Worm (Caenorhabditis elegans) whole organism, young adult: ENCODE results near the gene ZK402.1.

Source experiments
- B0019.2 ChIP-seq: fragments of 200-800 bp; sonication (Bioruptor generic); conservative IDR thresholded peaks from 2 replicates; pipeline ENCODE4 v1.3.6; 2022; ENCODE audit warnings: missing genetic modification reagents, missing genetic modification characterization, missing compliant biosample characterization
- B0035.1 ChIP-seq: sonication (generic microtip); optimal IDR thresholded peaks from 2 replicates; lab custom pipeline; 2016; ENCODE audit warnings: missing genetic modification characterization, mild to moderate bottlenecking, missing compliant biosample characterization, missing genotype, missing genetic modification reagents
- B0261.1 ChIP-seq: sonication (generic microtip); optimal IDR thresholded peaks from 2 replicates; lab custom pipeline; 2016; ENCODE audit warnings: mild to moderate bottlenecking, missing genetic modification characterization, moderate library complexity, missing compliant biosample characterization
- D2030.7 ChIP-seq: fragments of 200-800 bp; sonication (Bioruptor generic); IDR thresholded peaks from 2 replicates; pipeline ENCODE4 v1.3.6; 2022; ENCODE audit warnings: missing genetic modification reagents, missing genetic modification characterization, missing compliant biosample characterization
- F22D6.2 ChIP-seq: sonication (generic microtip); optimal IDR thresholded peaks from 2 replicates; lab custom pipeline; 2016; ENCODE audit warnings: mild to moderate bottlenecking, missing genetic modification characterization, missing compliant biosample characterization
- F49E8.2 ChIP-seq: sonication (generic microtip); optimal IDR thresholded peaks from 3 replicates; lab custom pipeline; 2017; ENCODE audit warnings: missing genetic modification characterization, mild to moderate bottlenecking, missing compliant biosample characterization, antibody characterized with exemption, moderate library complexity; ENCODE audit not compliant: insufficient read depth
- K11D2.4 ChIP-seq: fragments of 200-800 bp; sonication (Bioruptor generic); IDR thresholded peaks from 2 replicates; pipeline ENCODE4 v1.3.6; 2022; ENCODE audit warnings: missing genetic modification reagents, missing genetic modification characterization, missing compliant biosample characterization
- K12H6.12 ChIP-seq: fragments of 200-800 bp; sonication (Bioruptor generic); optimal IDR thresholded peaks from 2 replicates; lab custom pipeline; 2018; ENCODE audit warnings: mild to moderate bottlenecking, missing genetic modification characterization, missing compliant biosample characterization
- T26A5.8 ChIP-seq: sonication (generic microtip); optimal IDR thresholded peaks from 2 replicates; lab custom pipeline; 2016; ENCODE audit warnings: missing genetic modification characterization, missing compliant biosample characterization
- Y56A3A.18 ChIP-seq: fragments of 200-800 bp; sonication (Bioruptor generic); IDR thresholded peaks from 2 replicates; pipeline ENCODE4 v1.3.6; 2022; ENCODE audit warnings: missing genetic modification reagents, missing genetic modification characterization, missing compliant biosample characterization
- Y67H2A.10 ChIP-seq: fragments of 200-800 bp; sonication (Bioruptor generic); conservative IDR thresholded peaks from 2 replicates; pipeline ENCODE4 v1.3.6; 2022; ENCODE audit warnings: missing genetic modification reagents, missing genetic modification characterization, missing compliant biosample characterization
- Y79H2A.3 ChIP-seq: fragments of 200-800 bp; sonication (Bioruptor generic); conservative IDR thresholded peaks from 2 replicates; pipeline ENCODE4 v1.3.6; 2022; ENCODE audit warnings: missing genetic modification reagents, missing genetic modification characterization, missing compliant biosample characterization
- Y95B8A.8 ChIP-seq: fragments of 200-800 bp; sonication (Bioruptor generic); IDR thresholded peaks from 2 replicates; pipeline ENCODE4 v1.3.6; 2022; ENCODE audit warnings: missing genetic modification reagents, missing genetic modification characterization, missing compliant biosample characterization
- ZK185.1 ChIP-seq: sonication (generic microtip); optimal IDR thresholded peaks from 2 replicates; lab custom pipeline; 2016; ENCODE audit warnings: mild to moderate bottlenecking, missing genetic modification characterization, missing compliant biosample characterization; ENCODE audit not compliant: poor library complexity, severe bottlenecking
- atf-7 ChIP-seq: sonication (generic microtip); optimal IDR thresholded peaks from 2 replicates; lab custom pipeline; 2017; ENCODE audit warnings: mild to moderate bottlenecking, missing genetic modification characterization, missing compliant biosample characterization
- attf-5 ChIP-seq: fragments of 200-800 bp; sonication (Bioruptor generic); optimal IDR thresholded peaks from 2 replicates; lab custom pipeline; 2018; ENCODE audit warnings: mild to moderate bottlenecking, missing genetic modification characterization, missing compliant biosample characterization
- bed-2 ChIP-seq: fragments of 200-800 bp; sonication (Bioruptor generic); IDR thresholded peaks from 2 replicates; pipeline ENCODE4 v1.3.6; 2022; ENCODE audit warnings: missing genetic modification reagents, missing genetic modification characterization, missing compliant biosample characterization
- cebp-1 ChIP-seq, 2 experiments: fragments of 200-800 bp in 1 of 2; sonication (Bioruptor generic) in 1 of 2; sonication (generic microtip) in 1 of 2; IDR thresholded peaks in 1 of 2; optimal IDR thresholded peaks in 1 of 2; 2 replicates each; pipeline versions ENCODE4 v1.3.6 to Lab custom; 2017 to 2022; ENCODE audit warnings: missing compliant biosample characterization in 2 of 2, missing genetic modification characterization in 2 of 2, mild to moderate bottlenecking in 1 of 2, missing genetic modification reagents in 1 of 2, moderate library complexity in 1 of 2
- efl-1 ChIP-seq: fragments of 150-350 bp; optimal IDR thresholded peaks from 2 replicates; lab custom pipeline; 2014; ENCODE audit warnings: missing biosample characterization, missing genetic modification reagents, missing genetic modification characterization
- gei-17 ChIP-seq: fragments of 200-800 bp; sonication (Bioruptor generic); optimal IDR thresholded peaks from 2 replicates; lab custom pipeline; 2018; ENCODE audit warnings: mild to moderate bottlenecking, missing genetic modification characterization, missing compliant biosample characterization
- hlh-12 ChIP-seq: sonication (generic microtip); optimal IDR thresholded peaks from 2 replicates; lab custom pipeline; 2016; ENCODE audit warnings: missing genetic modification characterization, missing compliant biosample characterization
- hmg-1.2 ChIP-seq: fragments of 200-800 bp; sonication (Bioruptor generic); IDR thresholded peaks from 2 replicates; pipeline ENCODE4 v1.3.6; 2022; ENCODE audit warnings: missing genetic modification reagents, missing genetic modification characterization, missing compliant biosample characterization
- hsf-1 ChIP-seq: fragments of 200-800 bp; sonication (Bioruptor generic); IDR thresholded peaks from 2 replicates; pipeline ENCODE4 v1.3.6; 2022; ENCODE audit warnings: missing genetic modification reagents, missing genetic modification characterization, missing compliant biosample characterization
- lag-1 ChIP-seq: fragments of 200-800 bp; sonication (Bioruptor generic); IDR thresholded peaks from 2 replicates; pipeline ENCODE4 v1.3.6; 2022; ENCODE audit warnings: missing genetic modification reagents, missing genetic modification characterization, missing compliant biosample characterization
- lin-40 ChIP-seq: sonication (generic microtip); optimal IDR thresholded peaks from 2 replicates; lab custom pipeline; 2016; ENCODE audit warnings: missing genetic modification characterization, mild to moderate bottlenecking, missing compliant biosample characterization, missing genotype, missing genetic modification reagents
- lir-1 ChIP-seq: fragments of 200-800 bp; sonication (Bioruptor generic); conservative IDR thresholded peaks from 2 replicates; pipeline ENCODE4 v1.3.6; 2022; ENCODE audit warnings: missing genetic modification reagents, missing genetic modification characterization, missing compliant biosample characterization
- madf-8 ChIP-seq: fragments of 200-800 bp; sonication (Bioruptor generic); conservative IDR thresholded peaks from 2 replicates; pipeline ENCODE4 v1.3.6; 2022; ENCODE audit warnings: missing genetic modification reagents, missing genetic modification characterization, missing compliant biosample characterization
- mcd-1 ChIP-seq: fragments of 200-800 bp; sonication (Bioruptor generic); IDR thresholded peaks from 2 replicates; pipeline ENCODE4 v1.3.6; 2022; ENCODE audit warnings: missing genetic modification reagents, missing genetic modification characterization, missing compliant biosample characterization
- mxl-1 ChIP-seq: sonication (generic microtip); optimal IDR thresholded peaks from 2 replicates; lab custom pipeline; 2016; ENCODE audit warnings: missing genetic modification characterization, missing compliant biosample characterization
- nfyb-1 ChIP-seq: fragments of 200-800 bp; sonication (Bioruptor generic); IDR thresholded peaks from 2 replicates; pipeline ENCODE4 v1.3.6; 2022; ENCODE audit warnings: missing genetic modification reagents, missing genetic modification characterization, missing compliant biosample characterization
- nhr-27 ChIP-seq: fragments of 200-800 bp; sonication (Bioruptor generic); optimal IDR thresholded peaks from 2 replicates; lab custom pipeline; 2018; ENCODE audit warnings: mild to moderate bottlenecking, missing genetic modification characterization, moderate library complexity, missing compliant biosample characterization
- nhr-80 ChIP-seq: sonication (generic microtip); optimal IDR thresholded peaks from 2 replicates; lab custom pipeline; 2016; ENCODE audit warnings: missing genetic modification characterization, missing compliant biosample characterization
- pbrm-1 ChIP-seq: fragments of 200-800 bp; sonication (Bioruptor generic); IDR thresholded peaks from 2 replicates; pipeline ENCODE4 v1.3.6; 2022; ENCODE audit warnings: missing genetic modification reagents, missing genetic modification characterization, missing compliant biosample characterization
- rcor-1 ChIP-seq: fragments of 200-800 bp; sonication (Bioruptor generic); IDR thresholded peaks from 2 replicates; pipeline ENCODE4 v1.3.6; 2022; ENCODE audit warnings: missing genetic modification reagents, missing genetic modification characterization, missing compliant biosample characterization
- somi-1 ChIP-seq: fragments of 200-800 bp; sonication (Bioruptor generic); optimal IDR thresholded peaks from 2 replicates; lab custom pipeline; 2018; ENCODE audit warnings: mild to moderate bottlenecking, missing genetic modification characterization, missing compliant biosample characterization
- xnd-1 ChIP-seq: sonication (generic microtip); optimal IDR thresholded peaks from 2 replicates; lab custom pipeline; 2016; ENCODE audit warnings: missing genotype, missing genetic modification reagents, missing genetic modification characterization, missing compliant biosample characterization
- zim-3 ChIP-seq: sonication (generic microtip); optimal IDR thresholded peaks from 2 replicates; lab custom pipeline; 2017; ENCODE audit warnings: mild to moderate bottlenecking, missing genetic modification characterization, moderate library complexity, missing compliant biosample characterization
- ztf-18 ChIP-seq: sonication (generic microtip); optimal IDR thresholded peaks from 2 replicates; lab custom pipeline; 2016; ENCODE audit warnings: missing genotype, mild to moderate bottlenecking, missing genetic modification characterization, missing compliant biosample characterization

The ZK402.1 gene

DNA sequence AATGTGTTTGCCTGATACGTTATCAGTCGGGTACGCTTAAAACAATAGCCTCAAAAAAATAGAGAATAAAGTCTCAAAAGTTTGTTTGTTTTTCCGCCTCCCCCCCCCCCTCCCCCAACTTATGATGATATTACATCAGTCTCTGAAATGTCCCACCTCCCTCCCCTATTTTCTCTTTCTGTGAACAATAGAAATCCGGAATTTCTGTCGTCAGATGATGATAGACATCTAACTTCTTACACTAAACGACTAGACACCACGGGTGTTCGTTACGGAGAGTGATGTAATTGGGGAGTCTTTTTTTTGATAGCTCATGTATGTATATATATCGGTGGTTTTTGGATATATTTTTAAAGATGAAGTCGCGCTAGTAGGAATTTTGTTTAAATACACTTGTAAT is 9.6 kb upstream of the ZK402.1 start:
- no peak for TF ChIP-seq K12H6.12
- no peak for TF ChIP-seq T26A5.8
- TF ChIP-seq D2030.7 (GFP tag; lab: Robert Waterston, UW), result no peak
- no peak for TF ChIP-seq zim-3
- TF ChIP-seq pbrm-1 (GFP tag; lab: Robert Waterston, UW), result no peak
- TF ChIP-seq nhr-80 (tag; lab: Kevin White, UChicago), result no peak
- TF ChIP-seq gei-17 (GFP tag; lab: Kevin White, UChicago), result no peak

DNA sequence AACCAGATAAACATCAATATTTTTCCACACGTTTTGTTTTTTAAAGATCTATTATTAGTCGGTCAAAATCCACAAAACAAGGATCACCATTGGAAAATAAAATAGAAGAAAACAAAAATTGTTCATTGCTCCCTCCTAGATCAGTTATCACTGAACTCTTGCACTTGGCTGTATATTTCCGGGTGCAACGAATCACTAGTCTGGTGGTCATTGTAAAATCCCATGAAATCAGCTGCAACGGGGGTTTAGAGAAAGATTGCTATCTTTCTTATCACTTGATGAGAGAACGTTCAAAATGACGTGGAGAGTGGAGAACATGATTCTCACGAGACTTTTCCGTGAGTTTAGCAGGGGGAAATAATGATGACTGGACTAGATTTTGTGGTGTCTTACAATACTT is 8.3 kb upstream of the ZK402.1 start:
- no peak for TF ChIP-seq mcd-1 (GFP tag; lab: Robert Waterston, UW)
- no peak for TF ChIP-seq attf-5 (GFP tag; lab: Kevin White, UChicago)
- no peak for TF ChIP-seq B0035.1 (tag; lab: Kevin White, UChicago)
- no peak for TF ChIP-seq cebp-1 (GFP tag; IDR thresholded peaks at IDR 0.05; lab: Robert Waterston, UW)
- peak; percentile 32 for TF ChIP-seq cebp-1 (tag; optimal IDR thresholded peaks at IDR 0.05; lab: Kevin White, UChicago)
- TF ChIP-seq mxl-1 (tag; lab: Kevin White, UChicago), result no peak
- no peak for TF ChIP-seq nfyb-1 (GFP tag; lab: Robert Waterston, UW)
- TF ChIP-seq rcor-1 (GFP tag; lab: Robert Waterston, UW), result no peak
- TF ChIP-seq F49E8.2, result no peak
- TF ChIP-seq Y67H2A.10, result no peak
- TF ChIP-seq bed-2 (GFP tag; lab: Robert Waterston, UW), result no peak
- TF ChIP-seq somi-1 (GFP tag; lab: Kevin White, UChicago), result peak; percentile 38
- no peak for TF ChIP-seq Y95B8A.8 (GFP tag; lab: Robert Waterston, UW)
- TF ChIP-seq K12H6.12, result peak; percentile 30
- TF ChIP-seq nhr-27 (tag; lab: Kevin White, UChicago), result no peak
- TF ChIP-seq hlh-12 (tag; lab: Kevin White, UChicago), result no peak
- TF ChIP-seq lin-40 (tag; lab: Kevin White, UChicago), result peak; percentile 27
- TF ChIP-seq Y56A3A.18 (GFP tag; lab: Robert Waterston, UW), result no peak
- TF ChIP-seq Y79H2A.3, result no peak
- 0 out of 2 replicates have a peak, but pooled peaks have one; percentile 32 for TF ChIP-seq K11D2.4 (GFP tag; lab: Robert Waterston, UW)
- no peak for TF ChIP-seq lag-1
- no peak for TF ChIP-seq F22D6.2 (tag; lab: Kevin White, UChicago)
- peak; percentile 51 for TF ChIP-seq atf-7 (tag; lab: Kevin White, UChicago)
- TF ChIP-seq lir-1, result 0 out of 2 replicates have a peak, but pooled peaks have one; percentile 8
- TF ChIP-seq ZK185.1 (tag; lab: Kevin White, UChicago), result no peak
- TF ChIP-seq pbrm-1 (GFP tag; lab: Robert Waterston, UW), result no peak
- TF ChIP-seq, all 124 proteins: peak for 7

ce11 chrX:1397516-1397915 is 6.6 kb upstream of the ZK402.1 start, which contains the start of gene H39E20.1:
Gene H39E20.1 (minus strand): TSS chrX:1397616.
- TF ChIP-seq xnd-1 (tag; lab: Kevin White, UChicago), result peak; percentile 30
- no peak for TF ChIP-seq ztf-18
- TF ChIP-seq hsf-1 (GFP tag; lab: Robert Waterston, UW), result no peak
- no peak for TF ChIP-seq nhr-27 (tag; lab: Kevin White, UChicago)
- TF ChIP-seq efl-1 (GFP tag; lab: Kevin White, UChicago), result peak; percentile 51
- TF ChIP-seq madf-8 (GFP tag; lab: Robert Waterston, UW), result 0 out of 2 replicates have a peak, but pooled peaks have one; percentile 32
- TF ChIP-seq hmg-1.2 (GFP tag; lab: Robert Waterston, UW), result no peak
- TF ChIP-seq B0261.1 (tag; lab: Kevin White, UChicago), result no peak
- no peak for TF ChIP-seq B0019.2 (GFP tag; lab: Robert Waterston, UW)
- TF ChIP-seq ZK185.1 (tag; lab: Kevin White, UChicago), result no peak
